Worm (Caenorhabditis elegans): Measurements from ENCODE around the gene srz-29.

DNA sequence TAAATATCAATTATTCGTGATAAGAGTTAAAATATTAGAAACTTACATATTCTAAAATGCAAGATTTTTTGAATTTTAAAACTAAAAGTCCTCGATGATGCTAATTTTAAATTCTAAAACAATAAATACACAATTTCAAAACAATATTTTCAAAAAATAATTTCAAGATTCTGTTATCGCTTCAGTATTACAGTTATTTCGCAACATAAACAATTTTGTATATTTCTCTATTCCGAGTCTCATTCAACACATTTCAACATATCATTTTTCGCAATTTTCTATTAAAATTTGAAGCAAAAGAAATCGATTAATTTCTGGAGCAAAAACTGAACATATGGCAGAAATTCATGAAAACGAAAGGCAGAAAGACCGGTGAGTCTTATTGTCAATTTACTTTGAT lies 12.6 kb downstream of the srz-29 start, which contains the start of gene fbxa-98:
- TF ChIP-seq ama-1 (optimal IDR thresholded peaks at IDR 0.05): no peak
- TF ChIP-seq aly-2 (tag; optimal IDR thresholded peaks at IDR 0.05): no peak
- TF ChIP-seq blmp-1 (tag; optimal IDR thresholded peaks at IDR 0.05; ENCODE audit: insufficient read depth): no peak
- TF ChIP-seq unc-62 (GFP tag; optimal IDR thresholded peaks at IDR 0.05): no peak
- no peak for TF ChIP-seq ceh-16 (tag; optimal IDR thresholded peaks at IDR 0.05)
- TF ChIP-seq mdl-1 (tag; optimal IDR thresholded peaks at IDR 0.05): no peak
- no peak for TF ChIP-seq F13H6.1 (tag; optimal IDR thresholded peaks at IDR 0.05)
- no peak for TF ChIP-seq skn-1 (tag; optimal IDR thresholded peaks at IDR 0.05)
- no peak for TF ChIP-seq nhr-77 (tag; optimal IDR thresholded peaks at IDR 0.05)
- no peak for TF ChIP-seq fos-1 (tag; optimal IDR thresholded peaks at IDR 0.05)
- TF ChIP-seq zag-1 (tag; optimal IDR thresholded peaks at IDR 0.05): no peak
- no peak for TF ChIP-seq ztf-4 (tag; optimal IDR thresholded peaks at IDR 0.05)

All from whole organism, L2 larva.